Worm (Caenorhabditis elegans) whole organism, mixed stage, embryonic: ENCODE measurements around the gene Y116F11B.2.

Source experiments
- M03D4.4 ChIP-seq: sonication (generic microtip); optimal IDR thresholded peaks from 2 replicates; lab custom pipeline; 2017; ENCODE audit warnings: mild to moderate bottlenecking, missing genetic modification characterization, missing compliant biosample characterization
- blmp-1 ChIP-seq: fragments of 150-350 bp; optimal IDR thresholded peaks from 2 replicates; lab custom pipeline; 2014; ENCODE audit warnings: missing biosample characterization, missing genetic modification characterization
- ceh-39 ChIP-seq: fragments of 150-350 bp; optimal IDR thresholded peaks from 2 replicates; lab custom pipeline; 2014; ENCODE audit warnings: missing biosample characterization, missing genetic modification characterization
- ceh-43 ChIP-seq: fragments of 200-800 bp; sonication (Bioruptor generic); optimal IDR thresholded peaks from 2 replicates; lab custom pipeline; 2018; ENCODE audit warnings: mild to moderate bottlenecking, missing genetic modification characterization, moderate library complexity, missing compliant biosample characterization
- ceh-83 ChIP-seq: fragments of 200-800 bp; sonication (Bioruptor generic); optimal IDR thresholded peaks from 2 replicates; lab custom pipeline; 2018; ENCODE audit warnings: mild to moderate bottlenecking, missing genetic modification characterization, missing compliant biosample characterization
- ces-1 ChIP-seq: fragments of 150-350 bp; optimal IDR thresholded peaks from 2 replicates; lab custom pipeline; 2014; ENCODE audit warnings: missing biosample characterization, missing genetic modification reagents, missing genetic modification characterization
- cnd-1 ChIP-seq: fragments of 200-800 bp; sonication (Bioruptor generic); optimal IDR thresholded peaks from 2 replicates; lab custom pipeline; 2018; ENCODE audit warnings: mild to moderate bottlenecking, missing genetic modification characterization, missing compliant biosample characterization
- elt-1 ChIP-seq: sonication (generic microtip); optimal IDR thresholded peaks from 2 replicates; lab custom pipeline; 2017; ENCODE audit warnings: missing genetic modification characterization, mild to moderate bottlenecking, missing compliant biosample characterization, antibody characterized with exemption, moderate library complexity, borderline replicate concordance; ENCODE audit not compliant: insufficient read depth
- elt-3 ChIP-seq: fragments of 150-350 bp; optimal IDR thresholded peaks from 2 replicates; lab custom pipeline; 2014; ENCODE audit warnings: missing biosample characterization, missing genetic modification characterization
- flh-1 ChIP-seq: fragments of 200-800 bp; sonication (Bioruptor generic); optimal IDR thresholded peaks from 2 replicates; lab custom pipeline; 2018; ENCODE audit warnings: mild to moderate bottlenecking, missing genetic modification characterization, moderate library complexity, missing compliant biosample characterization
- ham-2 ChIP-seq: fragments of 200-800 bp; sonication (Bioruptor generic); optimal IDR thresholded peaks from 2 replicates; lab custom pipeline; 2018; ENCODE audit warnings: mild to moderate bottlenecking, missing genetic modification characterization, missing compliant biosample characterization
- lin-32 ChIP-seq: fragments of 200-800 bp; sonication (Bioruptor generic); optimal IDR thresholded peaks from 2 replicates; lab custom pipeline; 2018; ENCODE audit warnings: mild to moderate bottlenecking, missing genetic modification characterization, missing compliant biosample characterization
- lsy-2 ChIP-seq: fragments of 150-350 bp; optimal IDR thresholded peaks from 2 replicates; lab custom pipeline; 2014; ENCODE audit warnings: missing biosample characterization, missing genetic modification characterization
- mab-5 ChIP-seq: fragments of 150-350 bp; optimal IDR thresholded peaks from 2 replicates; lab custom pipeline; 2014; ENCODE audit warnings: missing biosample characterization, missing genetic modification characterization
- mep-1 ChIP-seq: fragments of 150-350 bp; optimal IDR thresholded peaks from 2 replicates; lab custom pipeline; 2017; ENCODE audit warnings: missing biosample characterization, missing genetic modification reagents, missing genetic modification characterization, inconsistent platforms
- mls-2 ChIP-seq: sonication (generic microtip); optimal IDR thresholded peaks from 2 replicates; lab custom pipeline; 2016; ENCODE audit warnings: mild to moderate bottlenecking, missing genetic modification characterization, moderate library complexity, missing compliant biosample characterization
- nhr-12 ChIP-seq: fragments of 150-350 bp; optimal IDR thresholded peaks from 2 replicates; lab custom pipeline; 2014; ENCODE audit warnings: missing biosample characterization, missing genetic modification characterization
- nhr-2 ChIP-seq: fragments of 150-350 bp; optimal IDR thresholded peaks from 2 replicates; lab custom pipeline; 2014; ENCODE audit warnings: missing biosample characterization, missing genetic modification characterization
- nhr-237 ChIP-seq: fragments of 150-350 bp; optimal IDR thresholded peaks from 2 replicates; lab custom pipeline; 2014; ENCODE audit warnings: missing biosample characterization, missing genetic modification characterization
- nhr-28 ChIP-seq: fragments of 150-350 bp; optimal IDR thresholded peaks from 2 replicates; lab custom pipeline; 2014; ENCODE audit warnings: missing biosample characterization, missing genetic modification characterization
- nhr-76 ChIP-seq: sonication (generic microtip); optimal IDR thresholded peaks from 2 replicates; lab custom pipeline; 2017; ENCODE audit warnings: missing biosample characterization, missing genetic modification characterization
- pha-4 ChIP-seq: fragments of 150-350 bp; optimal IDR thresholded peaks from 2 replicates; lab custom pipeline; 2018; ENCODE audit warnings: missing biosample characterization, missing genetic modification reagents, missing genetic modification characterization
- snpc-4 ChIP-seq: fragments of 150-350 bp; optimal IDR thresholded peaks from 2 replicates; lab custom pipeline; 2014; ENCODE audit warnings: missing biosample characterization, missing genetic modification characterization
- sptf-1 ChIP-seq: sonication (generic microtip); optimal IDR thresholded peaks from 2 replicates; lab custom pipeline; 2017; ENCODE audit warnings: mild to moderate bottlenecking, missing genetic modification characterization, moderate library complexity, missing compliant biosample characterization
- unc-120 ChIP-seq: sonication (generic microtip); optimal IDR thresholded peaks from 2 replicates; lab custom pipeline; 2017; ENCODE audit warnings: missing genetic modification characterization, missing compliant biosample characterization; ENCODE audit not compliant: poor library complexity, severe bottlenecking
- unc-39 ChIP-seq: fragments of 150-350 bp; optimal IDR thresholded peaks from 2 replicates; lab custom pipeline; 2014; ENCODE audit warnings: missing biosample characterization, missing genetic modification characterization
- unc-62 ChIP-seq: fragments of 150-350 bp; optimal IDR thresholded peaks from 2 replicates; lab custom pipeline; 2014; ENCODE audit warnings: missing biosample characterization, missing genetic modification reagents, missing genetic modification characterization
- zip-8 ChIP-seq: fragments of 150-350 bp; optimal IDR thresholded peaks from 2 replicates; lab custom pipeline; 2014; ENCODE audit warnings: missing biosample characterization, missing genetic modification characterization

The Y116F11B.2 gene

ce11 chrV:19801033-19801432, at the start of gene Y116F11B.2:
Gene Y116F11B.2 (minus strand): TSS chrV:19801133.
- TF ChIP-seq mab-5 (tag; lab: Kevin White, UChicago) (no peak), cnd-1 (no peak), mls-2 (tag; lab: Kevin White, UChicago) (no peak), nhr-28 (tag; lab: Kevin White, UChicago) (no peak), ceh-39 (no peak), unc-120 (tag; lab: Kevin White, UChicago) (no peak), pha-4 (tag; lab: Kevin White, UChicago) (no peak), M03D4.4 (tag; lab: Kevin White, UChicago) (no peak), elt-3 (tag; lab: Kevin White, UChicago) (no peak), mep-1 (tag; lab: Kevin White, UChicago) (no peak)

- TF ChIP-seq unc-39 (no peak), nhr-12 (no peak), mls-2 (tag; lab: Kevin White, UChicago) (no peak), nhr-237 (tag; lab: Kevin White, UChicago) (no peak), lin-32 (no peak), nhr-28 (tag; lab: Kevin White, UChicago) (no peak), nhr-76 (no peak), mab-5 (tag; lab: Kevin White, UChicago) (no peak), cnd-1 (no peak), mep-1 (tag; lab: Kevin White, UChicago) (no peak), elt-3 (tag; lab: Kevin White, UChicago) (no peak), blmp-1 (tag; lab: Kevin White, UChicago) (no peak), snpc-4 (no peak)
Observed at ce11 chrV:19848014-19848413, 47.1 kb upstream of the Y116F11B.2 start, which contains the start of gene Y116F11B.7. Gene Y116F11B.7 (plus strand): TSS chrV:19848314.

- no peak for TF ChIP-seq ham-2
- TF ChIP-seq unc-39 = no peak
- TF ChIP-seq zip-8 (tag; lab: Kevin White, UChicago) = no peak
- no peak for TF ChIP-seq nhr-12
- no peak for TF ChIP-seq elt-1
- TF ChIP-seq lsy-2 (tag; lab: Kevin White, UChicago) = no peak
- TF ChIP-seq mls-2 (tag; lab: Kevin White, UChicago) = no peak
- no peak for TF ChIP-seq blmp-1 (tag; lab: Kevin White, UChicago)
- no peak for TF ChIP-seq ceh-43 (GFP tag; lab: Kevin White, UChicago)
- no peak for TF ChIP-seq M03D4.4 (tag; lab: Kevin White, UChicago)
- no peak for TF ChIP-seq nhr-28 (tag; lab: Kevin White, UChicago)
- no peak for TF ChIP-seq ces-1 (GFP tag; lab: Kevin White, UChicago)
Observed at ce11 chrV:19845927-19846845, 45.3 kb upstream of the Y116F11B.2 start, which contains the start of gene Y116F11B.6. Gene Y116F11B.6 (minus strand): TSS chrV:19845977.

- TF ChIP-seq unc-120 (tag; lab: Kevin White, UChicago) = no peak
- TF ChIP-seq M03D4.4 (tag; lab: Kevin White, UChicago) = no peak
- no peak for TF ChIP-seq ceh-39
- no peak for TF ChIP-seq sptf-1 (tag; lab: Kevin White, UChicago)
- TF ChIP-seq zip-8 (tag; lab: Kevin White, UChicago) = peak; percentile 52
Observed at ce11 chrV:19836142-19836541, 35.2 kb upstream of the Y116F11B.2 start, which contains the start of gene srw-38. Gene srw-38 (plus strand): TSS chrV:19836442.

ce11 chrV:19831588-19831987, 30.7 kb upstream of the Y116F11B.2 start:
- TF ChIP-seq nhr-2 (tag; lab: Kevin White, UChicago) (no peak), M03D4.4 (tag; lab: Kevin White, UChicago) (no peak), snpc-4 (no peak), elt-1 (no peak), mls-2 (tag; lab: Kevin White, UChicago) (no peak), ces-1 (GFP tag; lab: Kevin White, UChicago) (no peak), ceh-83 (GFP tag; lab: Kevin White, UChicago) (no peak), nhr-28 (tag; lab: Kevin White, UChicago) (no peak), flh-1 (GFP tag; lab: Kevin White, UChicago) (no peak), unc-120 (tag; lab: Kevin White, UChicago) (no peak), mep-1 (tag; lab: Kevin White, UChicago) (no peak), unc-39 (no peak), nhr-76 (no peak), elt-3 (tag; lab: Kevin White, UChicago) (no peak), nhr-12 (no peak), unc-62 (GFP tag; lab: Kevin White, UChicago) (no peak), nhr-237 (tag; lab: Kevin White, UChicago) (no peak), blmp-1 (tag; lab: Kevin White, UChicago) (no peak), cnd-1 (no peak)
